Fruit fly (Drosophila melanogaster) whole organism, embryonic: ENCODE measurements around the gene cup.

Source experiments
- Ada2b ChIP-seq: fragments of 200-800 bp; sonication (Bioruptor generic); IDR thresholded peaks from 2 replicates; pipeline ENCODE4 v1.3.6; 2022; ENCODE audit warnings: missing biosample characterization, missing genetic modification characterization
- Atf-2 ChIP-seq: fragments of 200-800 bp; sonication (Bioruptor generic); optimal IDR thresholded peaks from 2 replicates; lab custom pipeline; 2016; ENCODE audit warnings: missing biosample characterization, missing genetic modification characterization
- Awh ChIP-seq: fragments of 200-800 bp; sonication (Bioruptor generic); IDR thresholded peaks from 2 replicates; pipeline ENCODE4, ENCODE4 v1.3.6; 2022; ENCODE audit warnings: missing biosample characterization, missing genetic modification characterization
- CG12071 ChIP-seq: fragments of 200-800 bp; sonication (Bioruptor generic); optimal IDR thresholded peaks from 3 replicates; lab custom pipeline; 2018; ENCODE audit warnings: missing biosample characterization, mild to moderate bottlenecking, missing genetic modification characterization
- CG12236 ChIP-seq: fragments of 200-800 bp; sonication (Bioruptor generic); optimal IDR thresholded peaks from 2 replicates; lab custom pipeline; 2016; ENCODE audit warnings: missing biosample characterization, missing genetic modification characterization
- CG12769 ChIP-seq: fragments of 200-800 bp; sonication (Bioruptor generic); optimal IDR thresholded peaks from 2 replicates; lab custom pipeline; 2019; ENCODE audit warnings: missing biosample characterization, mild to moderate bottlenecking, missing genetic modification characterization, moderate library complexity
- CG14860 ChIP-seq: fragments of 200-800 bp; sonication (Bioruptor generic); IDR thresholded peaks from 3 replicates; pipeline ENCODE4 v1.3.6; 2022; ENCODE audit warnings: missing biosample characterization, missing genetic modification characterization; ENCODE audit not compliant: partially characterized antibody
- CG17385 ChIP-seq: fragments of 200-800 bp; sonication (Bioruptor generic); optimal IDR thresholded peaks from 3 replicates; lab custom pipeline; 2018; ENCODE audit warnings: missing biosample characterization, mild to moderate bottlenecking, missing genetic modification characterization
- CG17912 ChIP-seq: fragments of 200-800 bp; sonication (Bioruptor generic); optimal IDR thresholded peaks from 2 replicates; lab custom pipeline; 2018; ENCODE audit warnings: missing biosample characterization, mild to moderate bottlenecking, missing genetic modification characterization
- CG1792 ChIP-seq: fragments of 200-800 bp; sonication (Bioruptor generic); optimal IDR thresholded peaks from 2 replicates; lab custom pipeline; 2016; ENCODE audit warnings: missing biosample characterization, missing genetic modification characterization
- CG2199 ChIP-seq: fragments of 200-800 bp; sonication (Bioruptor generic); IDR thresholded peaks from 3 replicates; pipeline ENCODE4 v1.3.6; 2022; ENCODE audit warnings: missing biosample characterization, missing genetic modification characterization
- CG2712 ChIP-seq: fragments of 200-800 bp; optimal IDR thresholded peaks from 3 replicates; lab custom pipeline; 2019; ENCODE audit warnings: missing biosample characterization, mild to moderate bottlenecking, missing genetic modification characterization, moderate library complexity
- CG30431 ChIP-seq: fragments of 200-800 bp; sonication (Bioruptor generic); optimal IDR thresholded peaks from 2 replicates; lab custom pipeline; 2017; ENCODE audit warnings: missing biosample characterization, missing genetic modification characterization
- CG5180 ChIP-seq: fragments of 200-800 bp; sonication (Bioruptor generic); optimal IDR thresholded peaks from 3 replicates; lab custom pipeline; 2017; ENCODE audit warnings: missing biosample characterization, missing genetic modification characterization, mild to moderate bottlenecking, moderate library complexity, missing genetic modification reagents
- CG8388 ChIP-seq: fragments of 200-800 bp; sonication (Bioruptor generic); optimal IDR thresholded peaks from 2 replicates; lab custom pipeline; 2019; ENCODE audit warnings: missing biosample characterization, mild to moderate bottlenecking, missing genetic modification characterization, moderate library complexity
- CG8765 ChIP-seq: fragments of 200-800 bp; sonication (Bioruptor generic); IDR thresholded peaks from 2 replicates; pipeline ENCODE4 v1.3.6; 2022; ENCODE audit warnings: missing biosample characterization, missing genetic modification characterization
- CG9876 ChIP-seq: fragments of 200-800 bp; sonication (Bioruptor generic); optimal IDR thresholded peaks from 2 replicates; lab custom pipeline; 2016; ENCODE audit warnings: missing biosample characterization, missing genetic modification characterization
- CHES-1-like ChIP-seq: fragments of 200-800 bp; sonication (Bioruptor generic); optimal IDR thresholded peaks from 2 replicates; lab custom pipeline; 2016; ENCODE audit warnings: missing biosample characterization, missing genetic modification characterization
- H2.0 ChIP-seq: fragments of 200-800 bp; sonication (Bioruptor generic); IDR thresholded peaks from 2 replicates; pipeline ENCODE4 v1.3.6; 2022; ENCODE audit warnings: missing biosample characterization, missing genetic modification characterization
- Hmx ChIP-seq: fragments of 200-800 bp; sonication (Bioruptor generic); optimal IDR thresholded peaks from 2 replicates; lab custom pipeline; 2016; ENCODE audit warnings: missing biosample characterization, missing genetic modification characterization
- Hr3 ChIP-seq: fragments of 200-800 bp; sonication (Bioruptor generic); optimal IDR thresholded peaks from 3 replicates; lab custom pipeline; 2016; ENCODE audit warnings: missing biosample characterization, missing genetic modification characterization
- Hsf ChIP-seq: fragments of 200-800 bp; sonication (Bioruptor generic); optimal IDR thresholded peaks from 3 replicates; lab custom pipeline; 2016; ENCODE audit warnings: missing biosample characterization, missing genetic modification characterization
- Med ChIP-seq: fragments of 200-800 bp; sonication (Bioruptor generic); peaks from one replicate; lab custom pipeline; 2016; ENCODE audit warnings: missing biosample characterization, missing genetic modification characterization, mild to moderate bottlenecking, inconsistent platforms, moderate library complexity
- Myb ChIP-seq: fragments of 200-800 bp; sonication (Bioruptor generic); optimal IDR thresholded peaks from 2 replicates; lab custom pipeline; 2016; ENCODE audit warnings: missing biosample characterization, missing genetic modification characterization
- NfI ChIP-seq: fragments of 200-800 bp; sonication (Bioruptor generic); optimal IDR thresholded peaks from 3 replicates; lab custom pipeline; 2018; ENCODE audit warnings: missing biosample characterization, mild to moderate bottlenecking, missing genetic modification characterization, moderate library complexity
- PHDP ChIP-seq: fragments of 200-800 bp; sonication (Bioruptor generic); optimal IDR thresholded peaks from 3 replicates; lab custom pipeline; 2018; ENCODE audit warnings: missing biosample characterization, mild to moderate bottlenecking, missing genetic modification characterization, moderate library complexity
- Pdp1 ChIP-seq, 2 experiments: fragments of 200-800 bp; sonication (Bioruptor generic); optimal IDR thresholded peaks; 3 replicates each; lab custom pipeline; 2016; ENCODE audit warnings: missing biosample characterization in 2 of 2, missing genetic modification characterization in 2 of 2, mild to moderate bottlenecking in 1 of 2, moderate library complexity in 1 of 2
- Xrp1 ChIP-seq: fragments of 200-800 bp; sonication (Bioruptor generic); IDR thresholded peaks from 2 replicates; pipeline ENCODE4 v1.3.6; 2022; ENCODE audit warnings: missing biosample characterization, missing genetic modification characterization
- ab ChIP-seq: fragments of 200-800 bp; sonication (Bioruptor generic); optimal IDR thresholded peaks from 2 replicates; lab custom pipeline; 2016; ENCODE audit warnings: missing biosample characterization, missing genetic modification characterization
- bcd ChIP-seq: fragments of 200-800 bp; sonication (Bioruptor generic); optimal IDR thresholded peaks from 2 replicates; lab custom pipeline; 2017; ENCODE audit warnings: missing biosample characterization, mild to moderate bottlenecking, missing genetic modification characterization
- chm ChIP-seq: fragments of 200-800 bp; sonication (Bioruptor generic); IDR thresholded peaks from 2 replicates; pipeline ENCODE4 v1.3.6; 2022; ENCODE audit warnings: missing biosample characterization, missing genetic modification characterization
- chn ChIP-seq: fragments of 200-800 bp; sonication (Bioruptor generic); optimal IDR thresholded peaks from 2 replicates; lab custom pipeline; 2016; ENCODE audit warnings: missing biosample characterization, missing genetic modification characterization
- dan ChIP-seq: fragments of 200-800 bp; sonication (Bioruptor generic); IDR thresholded peaks from 2 replicates; pipeline ENCODE4 v1.3.6; 2022; ENCODE audit warnings: missing biosample characterization, missing genetic modification characterization
- danr ChIP-seq: fragments of 200-800 bp; sonication (Bioruptor generic); IDR thresholded peaks from 2 replicates; pipeline ENCODE4 v1.3.6; 2022; ENCODE audit warnings: missing biosample characterization, missing genetic modification characterization
- fd102C ChIP-seq: fragments of 200-800 bp; sonication (Bioruptor generic); optimal IDR thresholded peaks from 2 replicates; lab custom pipeline; 2018; ENCODE audit warnings: missing biosample characterization, mild to moderate bottlenecking, missing genetic modification characterization, moderate library complexity
- fd3F ChIP-seq: fragments of 200-800 bp; sonication (Bioruptor generic); optimal IDR thresholded peaks from 2 replicates; lab custom pipeline; 2018; ENCODE audit warnings: missing biosample characterization, mild to moderate bottlenecking, missing genetic modification characterization, moderate library complexity
- fd96Cb ChIP-seq: fragments of 200-800 bp; sonication (Bioruptor generic); optimal IDR thresholded peaks from 2 replicates; lab custom pipeline; 2018; ENCODE audit warnings: missing biosample characterization, mild to moderate bottlenecking, missing genetic modification characterization, moderate library complexity
- gem ChIP-seq: fragments of 200-800 bp; sonication (Bioruptor generic); optimal IDR thresholded peaks from 2 replicates; lab custom pipeline; 2019; ENCODE audit warnings: missing biosample characterization, mild to moderate bottlenecking, missing genetic modification characterization, moderate library complexity
- gsb-n ChIP-seq: fragments of 200-800 bp; sonication (Bioruptor generic); optimal IDR thresholded peaks from 3 replicates; lab custom pipeline; 2018; ENCODE audit warnings: missing biosample characterization, mild to moderate bottlenecking, missing genetic modification characterization
- ind ChIP-seq: fragments of 200-800 bp; sonication (Bioruptor generic); optimal IDR thresholded peaks from 3 replicates; lab custom pipeline; 2016; ENCODE audit warnings: missing biosample characterization, missing genetic modification characterization
- kah ChIP-seq: fragments of 200-800 bp; sonication (Bioruptor generic); optimal IDR thresholded peaks from 2 replicates; lab custom pipeline; 2018; ENCODE audit warnings: missing biosample characterization, mild to moderate bottlenecking, missing genetic modification characterization
- lbe ChIP-seq: fragments of 200-800 bp; sonication (Bioruptor generic); optimal IDR thresholded peaks from 2 replicates; lab custom pipeline; 2016; ENCODE audit warnings: missing biosample characterization, mild to moderate bottlenecking, missing genetic modification characterization
- peb ChIP-seq: fragments of 200-800 bp; sonication (Bioruptor generic); IDR thresholded peaks from 2 replicates; pipeline ENCODE4 v1.3.6; 2022; ENCODE audit warnings: missing biosample characterization, missing genetic modification characterization
- prd ChIP-seq, 3 experiments: fragments of >200 bp in 2 of 3; fragments of 200-800 bp in 1 of 3; sonication (Bioruptor generic) in 1 of 3; optimal IDR thresholded peaks in 2 of 3; IDR thresholded peaks in 1 of 3; 2 replicates in 2 of 3; 3 replicates in 1 of 3; pipeline versions ENCODE4 v1.3.6 to Lab custom; 2017 to 2022; ENCODE audit warnings: missing biosample characterization in 1 of 3, missing genetic modification characterization in 1 of 3
- pum ChIP-seq: fragments of 200-800 bp; sonication (Bioruptor generic); optimal IDR thresholded peaks from 2 replicates; lab custom pipeline; 2016; ENCODE audit warnings: missing biosample characterization, missing genetic modification characterization
- tgo ChIP-seq: fragments of 200-800 bp; sonication (Bioruptor generic); IDR thresholded peaks from 3 replicates; pipeline ENCODE4 v1.3.6; 2022; ENCODE audit warnings: missing biosample characterization, missing genetic modification characterization
- tin ChIP-seq: fragments of 200-800 bp; sonication (Bioruptor generic); optimal IDR thresholded peaks from 3 replicates; lab custom pipeline; 2016; ENCODE audit warnings: missing biosample characterization, missing genetic modification characterization
- tna ChIP-seq: fragments of 200-800 bp; sonication (Bioruptor generic); IDR thresholded peaks from 2 replicates; pipeline ENCODE4 v1.3.6; 2022; ENCODE audit warnings: missing biosample characterization, missing genetic modification characterization; ENCODE audit not compliant: partially characterized antibody
- toy ChIP-seq: fragments of 200-800 bp; sonication (Bioruptor generic); IDR thresholded peaks from 2 replicates; pipeline ENCODE4 v1.3.6; 2022; ENCODE audit warnings: missing biosample characterization, missing genetic modification characterization
- twi ChIP-seq: fragments of 200-800 bp; optimal IDR thresholded peaks from 2 replicates; lab custom pipeline; 2019; ENCODE audit warnings: missing biosample characterization, mild to moderate bottlenecking, missing genetic modification characterization, moderate library complexity
- vvl ChIP-seq: fragments of 200-800 bp; sonication (Bioruptor generic); IDR thresholded peaks from 2 replicates; pipeline ENCODE4 v1.3.6; 2022; ENCODE audit warnings: missing biosample characterization, missing genetic modification characterization

The cup gene

dm6 chr2L:6698387-6698786 lies 34.9 kb downstream of the cup start (continued):
- TF ChIP-seq CG1792 (no peak), H2.0 (GFP tag; lab: Robert Waterston, UW) (peak; percentile 40), ab (no peak), CG9876 (no peak), CG12236 (GFP tag; lab: Kevin White, UChicago) (peak; percentile 21), prd (optimal IDR thresholded peaks at IDR 0.05; lab: Kevin White, UChicago) (no peak), prd (GFP tag; IDR thresholded peaks at IDR 0.05; lab: Robert Waterston, UW) (peak; percentile 87), tna (GFP tag; lab: Robert Waterston, UW) (no peak), dan (0 out of 2 replicates have a peak, but pooled peaks have one; percentile 23), tgo (GFP tag; lab: Robert Waterston, UW) (peak; percentile 58), Med (GFP tag; lab: Kevin White, UChicago) (peak; percentile 84), CG12769 (tag; lab: Kevin White, UChicago) (peak; percentile 58), CG2199 (GFP tag; lab: Robert Waterston, UW) (no peak), CG30431 (no peak), tin (GFP tag; lab: Kevin White, UChicago) (peak; percentile 19), Hmx (GFP tag; lab: Kevin White, UChicago) (no peak), Awh (no peak), vvl (peak; percentile 81), lbe (GFP tag; lab: Kevin White, UChicago) (peak; percentile 40), fd3F (GFP tag; lab: Kevin White, UChicago) (peak; percentile 7), CG12071 (GFP tag; lab: Kevin White, UChicago) (no peak), CG2712 (tag; lab: Kevin White, UChicago) (peak; percentile 61), Pdp1 (GFP tag; optimal IDR thresholded peaks at IDR 0.05; lab: Kevin White, UChicago) (peak; percentile 13 to 39), chn (peak; percentile 42), CG17912 (GFP tag; lab: Kevin White, UChicago) (no peak), fd102C (GFP tag; lab: Kevin White, UChicago) (no peak), gsb-n (peak; percentile 3), Hr3 (GFP tag; lab: Kevin White, UChicago) (peak; percentile 29), CG5180 (GFP tag; lab: Kevin White, UChicago) (no peak), danr (GFP tag; lab: Robert Waterston, UW) (no peak), Hsf (GFP tag; lab: Kevin White, UChicago) (peak; percentile 27), gem (tag; lab: Kevin White, UChicago) (peak; percentile 64), ind (peak; percentile 49), Myb (GFP tag; lab: Kevin White, UChicago) (peak; percentile 8), CHES-1-like (no peak), CG14860 (GFP tag; lab: Robert Waterston, UW) (no peak), PHDP (peak; percentile 29), pum (peak; percentile 38), twi (no peak), fd96Cb (tag; lab: Kevin White, UChicago) (peak; percentile 29), bcd (GFP tag; lab: Kevin White, UChicago) (peak; percentile 18), kah (no peak), Xrp1 (GFP tag; lab: Robert Waterston, UW) (peak; percentile 68), NfI (GFP tag; lab: Kevin White, UChicago) (peak; percentile 27), peb (GFP tag; lab: Robert Waterston, UW) (no peak), CG8765 (GFP tag; lab: Robert Waterston, UW) (peak; percentile 59; the same call in 1 of the 2 replicates), Ada2b (GFP tag; lab: Robert Waterston, UW) (peak; percentile 43; the same call in 1 of the 2 replicates), CG8388 (GFP tag; lab: Kevin White, UChicago) (peak; percentile 29), Atf-2 (no peak), toy (GFP tag; lab: Robert Waterston, UW) (no peak), chm (GFP tag; lab: Robert Waterston, UW) (no peak), CG17385 (GFP tag; lab: Kevin White, UChicago) (peak; percentile 8)
